Worm (Caenorhabditis elegans) whole organism, L2 larva: ENCODE data around the gene srt-48.
A peak's percentile ranks its signal among the peaks of the same experiment; 100 is the strongest.

Experiments used
- C34F6.9 ChIP-seq: fragments of 150-350 bp; optimal IDR thresholded peaks from 2 replicates; lab custom pipeline; 2014; ENCODE audit warnings: missing biosample characterization, missing genetic modification characterization
- F13H6.1 ChIP-seq: sonication (generic microtip); optimal IDR thresholded peaks from 2 replicates; lab custom pipeline; 2016; ENCODE audit warnings: missing genetic modification characterization, missing compliant biosample characterization
- R02D3.7 ChIP-seq: fragments of 150-350 bp; optimal IDR thresholded peaks from 2 replicates; lab custom pipeline; 2014; ENCODE audit warnings: missing biosample characterization, missing genetic modification characterization
- Y55F3AM.14 ChIP-seq: fragments of 200-800 bp; sonication (Bioruptor generic); optimal IDR thresholded peaks from 2 replicates; lab custom pipeline; 2018; ENCODE audit warnings: mild to moderate bottlenecking, missing genetic modification characterization, missing compliant biosample characterization
- alr-1 ChIP-seq: fragments of 150-350 bp; optimal IDR thresholded peaks from 2 replicates; lab custom pipeline; 2014; ENCODE audit warnings: missing biosample characterization, missing genetic modification characterization
- aly-2 ChIP-seq: fragments of 150-350 bp; optimal IDR thresholded peaks from 2 replicates; lab custom pipeline; 2014; ENCODE audit warnings: missing biosample characterization, missing genetic modification characterization
- blmp-1 ChIP-seq: sonication (generic microtip); optimal IDR thresholded peaks from 2 replicates; lab custom pipeline; 2017; ENCODE audit warnings: missing genetic modification characterization, mild to moderate bottlenecking, missing compliant biosample characterization, antibody characterized with exemption, moderate library complexity; ENCODE audit not compliant: insufficient read depth
- ceh-16 ChIP-seq: fragments of 150-350 bp; optimal IDR thresholded peaks from 2 replicates; lab custom pipeline; 2014; ENCODE audit warnings: missing biosample characterization, missing genetic modification characterization
- ceh-82 ChIP-seq: fragments of 150-350 bp; optimal IDR thresholded peaks from 2 replicates; lab custom pipeline; 2014; ENCODE audit warnings: missing biosample characterization, missing genetic modification characterization
- crh-2 ChIP-seq: sonication (generic microtip); optimal IDR thresholded peaks from 2 replicates; lab custom pipeline; 2017; ENCODE audit warnings: missing biosample characterization, missing genetic modification characterization
- egl-27 ChIP-seq: sonication (generic microtip); optimal IDR thresholded peaks from 3 replicates; lab custom pipeline; 2017; ENCODE audit warnings: missing biosample characterization, missing genetic modification reagents, missing genetic modification characterization
- elt-1 ChIP-seq: fragments of 150-350 bp; optimal IDR thresholded peaks from 2 replicates; lab custom pipeline; 2014; ENCODE audit warnings: missing biosample characterization, missing genetic modification characterization
- elt-3 ChIP-seq: sonication (generic microtip); optimal IDR thresholded peaks from 2 replicates; lab custom pipeline; 2017; ENCODE audit warnings: missing biosample characterization, missing genetic modification characterization
- gmeb-1 ChIP-seq: fragments of 150-350 bp; optimal IDR thresholded peaks from 2 replicates; lab custom pipeline; 2014; ENCODE audit warnings: missing biosample characterization, missing genetic modification characterization
- lin-11 ChIP-seq: fragments of 150-350 bp; sonication (generic microtip); optimal IDR thresholded peaks from 2 replicates; lab custom pipeline; 2014; ENCODE audit warnings: missing biosample characterization, missing genetic modification characterization, inconsistent platforms, mixed read lengths
- lin-13 ChIP-seq: fragments of 150-350 bp; optimal IDR thresholded peaks from 2 replicates; lab custom pipeline; 2014; ENCODE audit warnings: missing biosample characterization, missing genetic modification reagents, missing genetic modification characterization
- lin-39 ChIP-seq: fragments of 150-350 bp; optimal IDR thresholded peaks from 2 replicates; lab custom pipeline; 2014; ENCODE audit warnings: missing biosample characterization, missing genetic modification reagents, missing genetic modification characterization
- mab-5 ChIP-seq: fragments of 150-350 bp; optimal IDR thresholded peaks from 2 replicates; lab custom pipeline; 2014; ENCODE audit warnings: missing biosample characterization, missing genetic modification characterization
- mbf-1 ChIP-seq: sonication (generic microtip); optimal IDR thresholded peaks from 2 replicates; lab custom pipeline; 2017; ENCODE audit warnings: missing biosample characterization, missing genetic modification characterization
- mdl-1 ChIP-seq, 2 experiments: fragments of 150-350 bp in 1 of 2; sonication (generic microtip) in 1 of 2; optimal IDR thresholded peaks; 2 replicates each; lab custom pipeline; 2017; ENCODE audit warnings: missing biosample characterization in 2 of 2, missing genetic modification characterization in 2 of 2
- nhr-10 ChIP-seq: sonication (generic microtip); optimal IDR thresholded peaks from 2 replicates; lab custom pipeline; 2017; ENCODE audit warnings: missing biosample characterization, missing genetic modification characterization
- nhr-11 ChIP-seq: fragments of 150-350 bp; optimal IDR thresholded peaks from 2 replicates; lab custom pipeline; 2014; ENCODE audit warnings: missing biosample characterization, missing genetic modification characterization
- nhr-12 ChIP-seq: fragments of 150-350 bp; optimal IDR thresholded peaks from 2 replicates; lab custom pipeline; 2014; ENCODE audit warnings: missing biosample characterization, missing genetic modification characterization
- nhr-129 ChIP-seq: fragments of 150-350 bp; optimal IDR thresholded peaks from 2 replicates; lab custom pipeline; 2014; ENCODE audit warnings: missing biosample characterization, missing genetic modification characterization
- nhr-21 ChIP-seq: fragments of 150-350 bp; optimal IDR thresholded peaks from 2 replicates; lab custom pipeline; 2014; ENCODE audit warnings: missing biosample characterization, missing genetic modification characterization
- nhr-23 ChIP-seq: fragments of 150-350 bp; optimal IDR thresholded peaks from 2 replicates; lab custom pipeline; 2014; ENCODE audit warnings: missing biosample characterization, missing genetic modification reagents, missing genetic modification characterization
- nhr-237 ChIP-seq: fragments of 150-350 bp; optimal IDR thresholded peaks from 2 replicates; lab custom pipeline; 2014; ENCODE audit warnings: missing biosample characterization, missing genetic modification characterization
- nhr-25 ChIP-seq: fragments of 150-350 bp; sonication (generic microtip); optimal IDR thresholded peaks from 3 replicates; lab custom pipeline; 2014; ENCODE audit warnings: missing biosample characterization, missing genetic modification characterization
- nhr-6 ChIP-seq: fragments of 150-350 bp; optimal IDR thresholded peaks from 2 replicates; lab custom pipeline; 2014; ENCODE audit warnings: missing biosample characterization, missing genetic modification characterization
- nhr-77 ChIP-seq: fragments of 150-350 bp; optimal IDR thresholded peaks from 2 replicates; lab custom pipeline; 2014; ENCODE audit warnings: missing biosample characterization, missing genetic modification characterization
- sem-4 ChIP-seq: fragments of 150-350 bp; optimal IDR thresholded peaks from 2 replicates; lab custom pipeline; 2014; ENCODE audit warnings: missing biosample characterization, missing genetic modification reagents, missing genetic modification characterization
- skn-1 ChIP-seq: sonication (generic microtip); optimal IDR thresholded peaks from 2 replicates; lab custom pipeline; 2017; ENCODE audit warnings: missing biosample characterization, missing genetic modification characterization
- sma-9 ChIP-seq, 2 experiments: fragments of 150-350 bp in 1 of 2; sonication (generic microtip) in 1 of 2; optimal IDR thresholded peaks; 2 replicates each; lab custom pipeline; 2014 to 2016; ENCODE audit warnings: missing genetic modification characterization in 2 of 2, mild to moderate bottlenecking in 1 of 2, missing biosample characterization in 1 of 2, missing compliant biosample characterization in 1 of 2, missing genetic modification reagents in 1 of 2, moderate library complexity in 1 of 2
- snpc-4 ChIP-seq: fragments of 150-350 bp; optimal IDR thresholded peaks from 2 replicates; lab custom pipeline; 2014; ENCODE audit warnings: missing biosample characterization, missing genetic modification characterization
- unc-39 ChIP-seq: fragments of 150-350 bp; optimal IDR thresholded peaks from 2 replicates; lab custom pipeline; 2014; ENCODE audit warnings: missing biosample characterization, missing genetic modification characterization
- unc-55 ChIP-seq: fragments of 150-350 bp; sonication (generic microtip); optimal IDR thresholded peaks from 3 replicates; lab custom pipeline; 2014; ENCODE audit warnings: missing biosample characterization, missing genetic modification reagents, missing genetic modification characterization
- unc-62 ChIP-seq: fragments of 150-350 bp; optimal IDR thresholded peaks from 2 replicates; lab custom pipeline; 2014; ENCODE audit warnings: missing biosample characterization, missing genetic modification reagents, missing genetic modification characterization
- ztf-1 ChIP-seq: fragments of 200-800 bp; sonication (Bioruptor generic); conservative IDR thresholded peaks from 2 replicates; pipeline ENCODE4 v1.3.6; 2022; ENCODE audit warnings: missing genetic modification characterization, missing compliant biosample characterization
- ztf-11 ChIP-seq: sonication (generic microtip); optimal IDR thresholded peaks from 2 replicates; lab custom pipeline; 2017; ENCODE audit warnings: missing biosample characterization, missing genetic modification characterization
- ztf-4 ChIP-seq: fragments of 150-350 bp; optimal IDR thresholded peaks from 2 replicates; lab custom pipeline; 2014; ENCODE audit warnings: missing biosample characterization, missing genetic modification characterization

srt-48 gene

DNA sequence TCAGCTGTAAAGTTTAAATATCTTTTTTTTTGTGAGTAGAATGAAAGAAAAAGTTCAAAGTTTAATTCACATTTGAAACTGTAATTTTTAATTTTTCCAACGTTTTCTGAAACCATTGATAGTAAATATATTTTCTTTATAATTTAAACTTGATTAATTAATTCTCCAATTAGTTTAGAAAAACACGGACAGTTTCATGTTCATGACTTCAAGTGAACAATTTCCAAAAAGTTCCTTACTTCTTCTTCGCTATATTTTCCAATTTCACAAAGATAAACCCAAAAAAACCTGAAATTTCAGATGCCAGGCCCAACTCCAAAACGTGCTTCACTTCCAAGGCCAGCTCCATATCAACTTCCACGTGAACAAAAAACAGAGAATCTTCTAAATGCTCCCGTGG lies 39.8 kb upstream of the srt-48 start, which contains the start of gene M199.2:
Gene M199.2 (plus strand): TSS at position 301 of the 400 bp plus-strand sequence.
- no peak for TF ChIP-seq elt-3 (tag; lab: Kevin White, UChicago)
- TF ChIP-seq mbf-1 (tag; lab: Kevin White, UChicago) = no peak
- no peak for TF ChIP-seq C34F6.9 (tag; lab: Kevin White, UChicago)
- TF ChIP-seq blmp-1 = no peak
- TF ChIP-seq, all 48 proteins: peak for 0

ce11 chrIV:15107218-15107617 lies 38.5 kb upstream of the srt-48 start:
- TF ChIP-seq gmeb-1 (tag; lab: Kevin White, UChicago) = peak; percentile 15
- no peak for TF ChIP-seq Y55F3AM.14 (GFP tag; lab: Kevin White, UChicago)
- no peak for TF ChIP-seq lin-39 (tag; lab: Kevin White, UChicago)
- peak; percentile 53 for TF ChIP-seq lin-13
- TF ChIP-seq nhr-129 (tag; lab: Kevin White, UChicago) = peak; percentile 7
- TF ChIP-seq nhr-12 (tag; lab: Kevin White, UChicago) = no peak

DNA sequence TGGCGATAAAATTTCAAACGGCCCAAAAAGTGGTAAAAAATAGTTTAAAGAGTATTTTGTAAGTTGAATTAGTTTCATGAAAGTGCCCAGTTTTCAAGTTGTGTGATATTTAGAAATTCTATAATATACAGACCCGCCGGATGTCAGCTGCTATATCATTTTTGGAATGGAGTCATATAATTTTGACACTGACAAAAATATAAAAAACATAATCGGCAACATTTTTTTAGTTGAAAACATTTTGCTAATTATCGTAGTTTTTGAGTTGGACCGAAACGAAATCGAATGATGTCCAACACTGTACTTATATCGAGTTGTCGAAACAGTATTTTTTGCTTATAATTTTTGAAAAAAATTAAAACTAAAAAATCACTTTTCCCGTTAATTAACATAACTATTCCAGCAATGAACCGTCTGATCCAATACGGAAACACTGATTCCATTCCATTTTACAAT lies 34.5 kb upstream of the srt-48 start, which contains the start of gene srt-44:
Gene srt-44 (plus strand): TSS at position 406 of the 456 bp plus-strand sequence.
- TF ChIP-seq crh-2 (tag; lab: Kevin White, UChicago) (no peak), sem-4 (no peak), mdl-1 (tag; optimal IDR thresholded peaks at IDR 0.05; lab: Kevin White, UChicago) (no peak), ceh-16 (tag; lab: Kevin White, UChicago) (no peak), nhr-25 (tag; lab: Kevin White, UChicago) (no peak), unc-55 (no peak), blmp-1 (no peak), egl-27 (tag; lab: Kevin White, UChicago) (no peak), ztf-11 (no peak), nhr-237 (tag; lab: Kevin White, UChicago) (no peak), nhr-77 (no peak)
- TF ChIP-seq, all 48 proteins: peak for 0

DNA sequence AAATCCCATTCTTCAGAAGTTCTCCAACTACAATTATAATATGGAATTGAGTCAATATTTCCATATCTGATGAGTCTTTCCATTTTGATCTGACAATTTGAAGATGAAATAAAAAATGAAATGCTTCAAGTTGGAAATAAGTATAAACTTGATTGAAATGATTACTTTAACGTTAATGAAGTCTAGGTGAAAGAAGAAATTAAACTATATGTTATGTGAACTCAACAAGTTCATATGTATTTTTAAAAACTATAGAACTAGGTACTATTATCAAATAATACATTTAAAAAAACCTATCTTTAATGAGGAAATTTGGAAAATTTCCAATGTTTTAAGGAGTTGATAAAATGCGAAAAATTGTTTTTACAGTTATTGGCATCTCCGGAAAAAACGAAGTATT lies 29.6 kb upstream of the srt-48 start, which contains the start of gene srt-49:
Gene srt-49 (minus strand): TSS at position 101 of the 400 bp plus-strand sequence.
- TF ChIP-seq nhr-21 (tag; lab: Kevin White, UChicago) = no peak
- TF ChIP-seq, all 48 proteins: peak for 0

- TF ChIP-seq ztf-11 (no peak), nhr-11 (tag; lab: Kevin White, UChicago) (no peak), nhr-6 (tag; lab: Kevin White, UChicago) (no peak), elt-3 (tag; lab: Kevin White, UChicago) (no peak), unc-62 (GFP tag; lab: Kevin White, UChicago) (no peak), nhr-25 (tag; lab: Kevin White, UChicago) (no peak), nhr-77 (no peak), ceh-82 (tag; lab: Kevin White, UChicago) (no peak), snpc-4 (no peak), R02D3.7 (tag; lab: Kevin White, UChicago) (no peak), F13H6.1 (no peak), unc-39 (no peak), nhr-12 (tag; lab: Kevin White, UChicago) (no peak), crh-2 (tag; lab: Kevin White, UChicago) (no peak), sma-9 (GFP tag; optimal IDR thresholded peaks at IDR 0.05; lab: Kevin White, UChicago) (no peak), sma-9 (tag; optimal IDR thresholded peaks at IDR 0.05; lab: Kevin White, UChicago) (no peak), gmeb-1 (tag; lab: Kevin White, UChicago) (no peak)
Measured at ce11 chrIV:15074392-15074791, 5.7 kb upstream of the srt-48 start, which contains the start of gene srt-50. Gene srt-50 (plus strand): TSS chrIV:15074692.

ce11 chrIV:15065653-15066052 lies 3.1 kb downstream of the srt-48 start, which contains the start of gene Y41E3.18:
Gene Y41E3.18 (minus strand): TSS chrIV:15065753.
- TF ChIP-seq skn-1 (tag; lab: Kevin White, UChicago) (no peak), R02D3.7 (tag; lab: Kevin White, UChicago) (no peak), Y55F3AM.14 (GFP tag; lab: Kevin White, UChicago) (no peak), mab-5 (no peak), sem-4 (no peak), unc-62 (GFP tag; lab: Kevin White, UChicago) (no peak), nhr-11 (tag; lab: Kevin White, UChicago) (no peak), ztf-4 (tag; lab: Kevin White, UChicago) (no peak), nhr-25 (tag; lab: Kevin White, UChicago) (no peak), ztf-1 (GFP tag; lab: Robert Waterston, UW) (no peak), alr-1 (tag; lab: Kevin White, UChicago) (no peak), elt-1 (tag; lab: Kevin White, UChicago) (no peak), nhr-12 (tag; lab: Kevin White, UChicago) (no peak), lin-11 (no peak), unc-39 (no peak), C34F6.9 (tag; lab: Kevin White, UChicago) (no peak), nhr-10 (no peak), nhr-77 (no peak), nhr-23 (tag; lab: Kevin White, UChicago) (no peak), aly-2 (no peak)
